Fruit fly (Drosophila melanogaster) whole organism, adult: Measurements from ENCODE around the gene ND-30.

Experiments
- CG14711 ChIP-seq: fragments of 200-800 bp; sonication (Bioruptor generic); optimal IDR thresholded peaks from 2 replicates; lab custom pipeline; 2018; ENCODE audit warnings: missing biosample characterization, mild to moderate bottlenecking, missing genetic modification characterization, moderate library complexity
- CG7045 ChIP-seq: fragments of 200-800 bp; sonication (Bioruptor generic); optimal IDR thresholded peaks from 2 replicates; lab custom pipeline; 2017; ENCODE audit warnings: missing biosample characterization, mild to moderate bottlenecking, missing genetic modification characterization
- Clk ChIP-seq: fragments of 200-800 bp; sonication (Bioruptor generic); optimal IDR thresholded peaks from 2 replicates; lab custom pipeline; 2017; ENCODE audit warnings: missing biosample characterization, missing genetic modification characterization
- Crg-1 ChIP-seq: fragments of 200-800 bp; sonication (Bioruptor generic); optimal IDR thresholded peaks from 2 replicates; lab custom pipeline; 2016; ENCODE audit warnings: missing biosample characterization, missing genetic modification characterization
- Mnt ChIP-seq: fragments of 200-800 bp; sonication (Bioruptor generic); optimal IDR thresholded peaks from 2 replicates; lab custom pipeline; 2016; ENCODE audit warnings: missing biosample characterization, mild to moderate bottlenecking, missing genetic modification characterization
- bab1 ChIP-seq: fragments of 200-800 bp; sonication (Bioruptor generic); optimal IDR thresholded peaks from 3 replicates; lab custom pipeline; 2019; ENCODE audit warnings: missing biosample characterization, mild to moderate bottlenecking, missing genetic modification characterization, moderate library complexity
- cnc ChIP-seq, 2 experiments: fragments of >200 bp; optimal IDR thresholded peaks; 2 replicates each; lab custom pipeline; 2017
- kay ChIP-seq: fragments of 200-800 bp; sonication (Bioruptor generic); peaks from one replicate; lab custom pipeline; 2016; ENCODE audit warnings: missing biosample characterization, missing genetic modification characterization, borderline replicate concordance
- ovo ChIP-seq: fragments of 200-800 bp; sonication (Bioruptor generic); optimal IDR thresholded peaks from 2 replicates; lab custom pipeline; 2016; ENCODE audit warnings: missing biosample characterization, missing genetic modification characterization
- tj ChIP-seq: fragments of 200-800 bp; sonication (Bioruptor generic); optimal IDR thresholded peaks from 3 replicates; lab custom pipeline; 2017; ENCODE audit warnings: missing biosample characterization, mild to moderate bottlenecking, missing genetic modification characterization, moderate library complexity
- toe ChIP-seq: fragments of 200-800 bp; sonication (Bioruptor generic); optimal IDR thresholded peaks from 2 replicates; lab custom pipeline; 2016; ENCODE audit warnings: missing biosample characterization, missing genetic modification characterization

dm6 chr3L:3192333-3192894 lies 33.0 kb upstream of the ND-30 start, which contains the start of gene CG14965:
- TF ChIP-seq Clk (no peak), Crg-1 (GFP tag; lab: Kevin White, UChicago) (no peak), ovo (no peak), bab1 (GFP tag; lab: Kevin White, UChicago) (no peak), Mnt (GFP tag; lab: Kevin White, UChicago) (no peak), CG14711 (tag; lab: Kevin White, UChicago) (no peak), tj (GFP tag; lab: Kevin White, UChicago) (no peak), toe (GFP tag; lab: Kevin White, UChicago) (no peak), kay (GFP tag; lab: Kevin White, UChicago) (no peak), CG7045 (GFP tag; lab: Kevin White, UChicago) (no peak), cnc (optimal IDR thresholded peaks at IDR 0.05; lab: Kevin White, UChicago) (no peak)
